Fruit fly (Drosophila melanogaster): ENCODE measurements around the gene slou.

The slou gene

DNA sequence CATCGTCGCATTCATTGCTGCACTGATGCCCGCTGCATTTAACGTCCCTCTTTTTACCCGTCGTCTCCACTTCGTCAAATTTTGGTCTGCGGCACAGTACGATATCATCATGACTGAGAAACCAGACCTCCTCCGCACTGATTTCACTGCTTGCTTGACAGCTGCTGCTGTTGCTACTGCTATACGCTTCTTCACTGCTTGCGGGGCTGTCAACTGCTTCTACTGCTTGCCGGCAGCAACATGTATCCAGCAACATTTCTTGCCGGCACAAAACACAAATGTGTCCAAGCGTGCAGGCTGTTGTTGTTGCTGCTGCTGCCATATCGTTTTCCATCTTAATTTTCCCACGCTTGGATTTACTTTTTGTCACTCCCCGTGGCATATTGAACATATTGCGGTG is 23.1 kb upstream of the slou start (continued):
- no peak for TF ChIP-seq BEAF-32 (GFP tag; optimal IDR thresholded peaks at IDR 0.05)
- TF ChIP-seq HHEX (GFP tag; optimal IDR thresholded peaks at IDR 0.05) = no peak
- TF ChIP-seq fd102C (GFP tag; optimal IDR thresholded peaks at IDR 0.05) = no peak
- TF ChIP-seq pzg (GFP tag; optimal IDR thresholded peaks at IDR 0.05) = peak; percentile 35
- TF ChIP-seq CG12769 (tag; optimal IDR thresholded peaks at IDR 0.05) = no peak
- no peak for TF ChIP-seq Usf (GFP tag; optimal IDR thresholded peaks at IDR 0.05)
- no peak for TF ChIP-seq Ravus (GFP tag; IDR thresholded peaks at IDR 0.05)
- TF ChIP-seq CG18262 (tag; optimal IDR thresholded peaks at IDR 0.05) = no peak
- no peak for TF ChIP-seq CG11398 (GFP tag; optimal IDR thresholded peaks at IDR 0.05)
- TF ChIP-seq CG1832 (GFP tag; optimal IDR thresholded peaks at IDR 0.05) = no peak
- TF ChIP-seq lab (GFP tag; optimal IDR thresholded peaks at IDR 0.05) = no peak
- no peak for TF ChIP-seq Ssrp (tag; optimal IDR thresholded peaks at IDR 0.05)
- TF ChIP-seq CG17612 (GFP tag; IDR thresholded peaks at IDR 0.05) = no peak
- no peak for TF ChIP-seq GATAe (GFP tag; conservative IDR thresholded peaks at IDR 0.05)
- TF ChIP-seq Deaf1 (tag; optimal IDR thresholded peaks at IDR 0.05) = no peak
- TF ChIP-seq CG30403 (GFP tag; optimal IDR thresholded peaks at IDR 0.05) = no peak
- no peak for TF ChIP-seq CG8924 (tag; optimal IDR thresholded peaks at IDR 0.05)
- TF ChIP-seq gfzf (GFP tag; optimal IDR thresholded peaks at IDR 0.05) = no peak
- no peak for TF ChIP-seq sim (GFP tag; IDR thresholded peaks at IDR 0.05)
- TF ChIP-seq zf30C (GFP tag; optimal IDR thresholded peaks at IDR 0.05) = peak; percentile 57
- no peak for TF ChIP-seq CG2678 (tag; optimal IDR thresholded peaks at IDR 0.05)
- no peak for TF ChIP-seq seq (GFP tag; IDR thresholded peaks at IDR 0.05)
- TF ChIP-seq unc-4 (GFP tag; IDR thresholded peaks at IDR 0.05; ENCODE audit: partially characterized antibody) = no peak; the same call in 1 of the 2 replicates
- TF ChIP-seq CG4282 (GFP tag; optimal IDR thresholded peaks at IDR 0.05) = no peak
- peak; percentile 68 for TF ChIP-seq p53 (GFP tag; optimal IDR thresholded peaks at IDR 0.05)
- peak; percentile 41 for TF ChIP-seq CG12659 (GFP tag; optimal IDR thresholded peaks at IDR 0.05)
- peak; percentile 32 for TF ChIP-seq jumu (GFP tag; optimal IDR thresholded peaks at IDR 0.05)
- peak; percentile 64; the same call in 1 of the 2 replicates for TF ChIP-seq crol (GFP tag; IDR thresholded peaks at IDR 0.05)
- no peak for TF ChIP-seq CG1647 (GFP tag; optimal IDR thresholded peaks at IDR 0.05)
- TF ChIP-seq nmo (GFP tag; optimal IDR thresholded peaks at IDR 0.05) = no peak
- TF ChIP-seq CG6854 (GFP tag; optimal IDR thresholded peaks at IDR 0.05) = no peak
- no peak for TF ChIP-seq tup (GFP tag; optimal IDR thresholded peaks at IDR 0.05)
- peak in 1 of 2 experiments; percentile 69 for TF ChIP-seq crp (GFP tag; optimal IDR thresholded peaks at IDR 0.05)
- no peak for TF ChIP-seq CG2202 (tag; optimal IDR thresholded peaks at IDR 0.05)
- no peak for TF ChIP-seq CG30431 (GFP tag; optimal IDR thresholded peaks at IDR 0.05)
- TF ChIP-seq CG34422 (GFP tag; IDR thresholded peaks at IDR 0.05) = peak; percentile 75; the same call in 1 of the 3 replicates
- peak in 1 of 2 experiments; percentile 99 for TF ChIP-seq Dfd (GFP tag; optimal IDR thresholded peaks at IDR 0.05)
- TF ChIP-seq oc (tag; optimal IDR thresholded peaks at IDR 0.05) = no peak
- TF ChIP-seq CG10321 (GFP tag; IDR thresholded peaks at IDR 0.05) = no peak
- no peak for TF ChIP-seq CG16815 (GFP tag; optimal IDR thresholded peaks at IDR 0.05)
- TF ChIP-seq chn (GFP tag; optimal IDR thresholded peaks at IDR 0.05) = no peak
- no peak for TF ChIP-seq CG34376 (GFP tag; optimal IDR thresholded peaks at IDR 0.05)
- no peak for TF ChIP-seq CG10431 (GFP tag; optimal IDR thresholded peaks at IDR 0.05)
- no peak for TF ChIP-seq gt (GFP tag; IDR thresholded peaks at IDR 0.05)
- no peak for TF ChIP-seq cwo (GFP tag; optimal IDR thresholded peaks at IDR 0.05)
- no peak for TF ChIP-seq corto (GFP tag; optimal IDR thresholded peaks at IDR 0.05)
- TF ChIP-seq ems (GFP tag; optimal IDR thresholded peaks at IDR 0.05) = no peak
- TF ChIP-seq so (GFP tag; IDR thresholded peaks at IDR 0.05) = peak; percentile 57; the same call in 1 of the 3 replicates
- TF ChIP-seq CG9437 (GFP tag; optimal IDR thresholded peaks at IDR 0.05) = no peak
- TF ChIP-seq CG2129 (GFP tag; IDR thresholded peaks at IDR 0.05; ENCODE audit: partially characterized antibody) = no peak
- no peak for TF ChIP-seq tio (GFP tag; optimal IDR thresholded peaks at IDR 0.05)

All from whole organism, embryonic.